Fruit fly (Drosophila melanogaster) whole organism, prepupa: ENCODE measurements around the gene Hsp67Bc.
A peak's percentile ranks its signal among the peaks of the same experiment; 100 is the strongest.

Experiments
- Blimp-1 ChIP-seq: fragments of 200-800 bp; sonication (Bioruptor generic); optimal IDR thresholded peaks from 3 replicates; lab custom pipeline; 2017; ENCODE audit warnings: missing biosample characterization, missing genetic modification characterization, mild to moderate bottlenecking, moderate library complexity, missing genetic modification reagents
- CG10669 ChIP-seq: fragments of 200-800 bp; sonication (Bioruptor generic); optimal IDR thresholded peaks from 3 replicates; lab custom pipeline; 2018; ENCODE audit warnings: missing biosample characterization, mild to moderate bottlenecking, missing genetic modification characterization, moderate library complexity
- CG11294 ChIP-seq: fragments of 200-800 bp; sonication (Bioruptor generic); IDR thresholded peaks from 2 replicates; pipeline ENCODE4 v1.3.6; 2022; ENCODE audit warnings: missing biosample characterization, missing genetic modification characterization
- CG15336 ChIP-seq: fragments of 200-800 bp; sonication (Bioruptor generic); IDR thresholded peaks from 2 replicates; pipeline ENCODE4 v1.3.6; 2022; ENCODE audit warnings: missing biosample characterization, missing genetic modification characterization
- CG1621 ChIP-seq: fragments of 200-800 bp; sonication (Bioruptor generic); optimal IDR thresholded peaks from 3 replicates; lab custom pipeline; 2018; ENCODE audit warnings: missing biosample characterization, mild to moderate bottlenecking, missing genetic modification characterization
- CG16779 ChIP-seq: fragments of 200-800 bp; sonication (Bioruptor generic); optimal IDR thresholded peaks from 3 replicates; lab custom pipeline; 2017; ENCODE audit warnings: missing biosample characterization, mild to moderate bottlenecking, missing genetic modification characterization
- CG3919 ChIP-seq: fragments of 200-800 bp; sonication (Bioruptor generic); optimal IDR thresholded peaks from 3 replicates; lab custom pipeline; 2016; ENCODE audit warnings: missing biosample characterization, missing genetic modification characterization
- CG4318 ChIP-seq: fragments of 200-800 bp; sonication (Bioruptor generic); optimal IDR thresholded peaks from 3 replicates; lab custom pipeline; 2017; ENCODE audit warnings: missing biosample characterization, mild to moderate bottlenecking, missing genetic modification characterization
- CG6163 ChIP-seq: fragments of 200-800 bp; sonication (Bioruptor generic); IDR thresholded peaks from 3 replicates; pipeline ENCODE4 v1.3.6; 2022; ENCODE audit warnings: missing biosample characterization, missing genetic modification characterization
- CG6276 ChIP-seq: fragments of 200-800 bp; sonication (Bioruptor generic); optimal IDR thresholded peaks from 2 replicates; lab custom pipeline; 2017; ENCODE audit warnings: missing biosample characterization, mild to moderate bottlenecking, missing genetic modification characterization
- CG6808 ChIP-seq: fragments of 200-800 bp; sonication (Bioruptor generic); optimal IDR thresholded peaks from 3 replicates; lab custom pipeline; 2017; ENCODE audit warnings: missing biosample characterization, missing genetic modification characterization, mild to moderate bottlenecking, moderate library complexity, missing genetic modification reagents
- CG6854 ChIP-seq: fragments of 200-800 bp; sonication (Bioruptor generic); optimal IDR thresholded peaks from 2 replicates; lab custom pipeline; 2017; ENCODE audit warnings: missing biosample characterization, mild to moderate bottlenecking, missing genetic modification characterization
- CG7368 ChIP-seq: fragments of 200-800 bp; sonication (Bioruptor generic); optimal IDR thresholded peaks from 3 replicates; lab custom pipeline; 2016; ENCODE audit warnings: missing biosample characterization, missing genetic modification characterization
- CG8119 ChIP-seq: fragments of 200-800 bp; sonication (Bioruptor generic); IDR thresholded peaks from 3 replicates; pipeline ENCODE4 v1.3.6; 2022; ENCODE audit warnings: missing biosample characterization, missing genetic modification characterization
- CG8319 ChIP-seq: fragments of 200-800 bp; sonication (Bioruptor generic); optimal IDR thresholded peaks from 3 replicates; lab custom pipeline; 2016; ENCODE audit warnings: missing biosample characterization, missing genetic modification characterization
- CG8632 ChIP-seq: fragments of 200-800 bp; sonication (Bioruptor generic); optimal IDR thresholded peaks from 3 replicates; lab custom pipeline; 2016; ENCODE audit warnings: missing biosample characterization, missing genetic modification characterization
- CG9139 ChIP-seq: fragments of 200-800 bp; sonication (Bioruptor generic); optimal IDR thresholded peaks from 3 replicates; lab custom pipeline; 2017; ENCODE audit warnings: missing biosample characterization, mild to moderate bottlenecking, missing genetic modification characterization
- Eip75B ChIP-seq: fragments of 200-800 bp; sonication (Bioruptor generic); optimal IDR thresholded peaks from 3 replicates; lab custom pipeline; 2016; ENCODE audit warnings: missing biosample characterization, missing genetic modification characterization
- Eip78C ChIP-seq: fragments of 200-800 bp; sonication (Bioruptor generic); peaks from one replicate; lab custom pipeline; 2016; ENCODE audit warnings: missing biosample characterization, missing genetic modification characterization
- Eip93F ChIP-seq: fragments of 200-800 bp; sonication (Bioruptor generic); optimal IDR thresholded peaks from 2 replicates; lab custom pipeline; 2016; ENCODE audit warnings: missing biosample characterization, mild to moderate bottlenecking, missing genetic modification characterization
- Ets21C ChIP-seq: fragments of 200-800 bp; sonication (Bioruptor generic); optimal IDR thresholded peaks from 3 replicates; lab custom pipeline; 2016; ENCODE audit warnings: missing biosample characterization, missing genetic modification characterization
- Ets96B ChIP-seq: fragments of 200-800 bp; optimal IDR thresholded peaks from 2 replicates; lab custom pipeline; 2019; ENCODE audit warnings: missing biosample characterization, mild to moderate bottlenecking, missing genetic modification characterization, moderate library complexity
- Gug ChIP-seq: fragments of 200-800 bp; sonication (Bioruptor generic); IDR thresholded peaks from 2 replicates; pipeline ENCODE4 v1.3.6; 2022; ENCODE audit warnings: missing biosample characterization, missing genetic modification characterization
- Hr39 ChIP-seq: fragments of 200-800 bp; sonication (Bioruptor generic); optimal IDR thresholded peaks from 2 replicates; lab custom pipeline; 2016; ENCODE audit warnings: missing biosample characterization, missing genetic modification characterization
- Hr4 ChIP-seq: fragments of 200-800 bp; sonication (Bioruptor generic); optimal IDR thresholded peaks from 3 replicates; lab custom pipeline; 2016; ENCODE audit warnings: missing biosample characterization, missing genetic modification characterization
- Lpt ChIP-seq: fragments of 200-800 bp; sonication (Bioruptor generic); optimal IDR thresholded peaks from 3 replicates; lab custom pipeline; 2016; ENCODE audit warnings: missing biosample characterization, missing genetic modification characterization
- Met ChIP-seq: fragments of 200-800 bp; sonication (Bioruptor generic); optimal IDR thresholded peaks from 3 replicates; lab custom pipeline; 2016; ENCODE audit warnings: missing biosample characterization, missing genetic modification characterization
- OdsH ChIP-seq: fragments of 200-800 bp; sonication (Bioruptor generic); optimal IDR thresholded peaks from 3 replicates; lab custom pipeline; 2016; ENCODE audit warnings: missing biosample characterization, missing genetic modification characterization
- Smox ChIP-seq: fragments of 200-800 bp; sonication (Bioruptor generic); optimal IDR thresholded peaks from 3 replicates; lab custom pipeline; 2016; ENCODE audit warnings: missing biosample characterization, missing genetic modification characterization
- Sox102F ChIP-seq: fragments of 200-800 bp; sonication (Bioruptor generic); optimal IDR thresholded peaks from 2 replicates; lab custom pipeline; 2016; ENCODE audit warnings: missing biosample characterization, mild to moderate bottlenecking, missing genetic modification characterization
- Sox14 ChIP-seq: fragments of 200-800 bp; sonication (Bioruptor generic); optimal IDR thresholded peaks from 3 replicates; lab custom pipeline; 2016; ENCODE audit warnings: missing biosample characterization, missing genetic modification characterization
- Sox15 ChIP-seq: fragments of 200-800 bp; sonication (Bioruptor generic); optimal IDR thresholded peaks from 3 replicates; lab custom pipeline; 2016; ENCODE audit warnings: missing biosample characterization, missing genetic modification characterization
- achi ChIP-seq: fragments of 200-800 bp; sonication (Bioruptor generic); optimal IDR thresholded peaks from 3 replicates; lab custom pipeline; 2016; ENCODE audit warnings: missing biosample characterization, missing genetic modification characterization
- dac ChIP-seq: fragments of 200-800 bp; sonication (Bioruptor generic); optimal IDR thresholded peaks from 2 replicates; lab custom pipeline; 2017; ENCODE audit warnings: missing biosample characterization, mild to moderate bottlenecking, missing genetic modification characterization
- dsx ChIP-seq: fragments of 200-800 bp; optimal IDR thresholded peaks from 3 replicates; lab custom pipeline; 2019; ENCODE audit warnings: missing biosample characterization, mild to moderate bottlenecking, missing genetic modification characterization, moderate library complexity; ENCODE audit not compliant: poor library complexity, severe bottlenecking
- eg ChIP-seq: fragments of 200-800 bp; sonication (Bioruptor generic); IDR thresholded peaks from 3 replicates; pipeline ENCODE4 v1.3.6; 2022; ENCODE audit warnings: missing biosample characterization, missing genetic modification characterization
- esn ChIP-seq: fragments of 200-800 bp; sonication (Bioruptor generic); optimal IDR thresholded peaks from 2 replicates; lab custom pipeline; 2016; ENCODE audit warnings: missing biosample characterization, mild to moderate bottlenecking, missing genetic modification characterization, moderate library complexity
- fd59A ChIP-seq: fragments of 200-800 bp; sonication (Bioruptor generic); optimal IDR thresholded peaks from 2 replicates; lab custom pipeline; 2017; ENCODE audit warnings: missing biosample characterization, mild to moderate bottlenecking, missing genetic modification characterization, missing genetic modification reagents
- fkh ChIP-seq: fragments of 200-800 bp; sonication (Bioruptor generic); optimal IDR thresholded peaks from 3 replicates; lab custom pipeline; 2017; ENCODE audit warnings: missing biosample characterization, mild to moderate bottlenecking, missing genetic modification characterization, moderate library complexity
- pdm3 ChIP-seq: fragments of 200-800 bp; sonication (Bioruptor generic); optimal IDR thresholded peaks from 3 replicates; lab custom pipeline; 2016; ENCODE audit warnings: missing biosample characterization, missing genetic modification characterization
- salr ChIP-seq, 2 experiments: fragments of 200-800 bp; sonication (Bioruptor generic); optimal IDR thresholded peaks; 3 replicates each; lab custom pipeline; 2016 to 2018; ENCODE audit warnings: missing biosample characterization in 2 of 2, missing genetic modification characterization in 2 of 2, mild to moderate bottlenecking in 1 of 2
- spab ChIP-seq: fragments of 200-800 bp; sonication (Bioruptor generic); optimal IDR thresholded peaks from 2 replicates; lab custom pipeline; 2017; ENCODE audit warnings: missing biosample characterization, mild to moderate bottlenecking, missing genetic modification characterization, missing genetic modification reagents
- ss ChIP-seq, 2 experiments: fragments of 200-800 bp; sonication (Bioruptor generic); optimal IDR thresholded peaks; 2 replicates in 1 of 2; 3 replicates in 1 of 2; lab custom pipeline; 2017 to 2018; ENCODE audit warnings: mild to moderate bottlenecking in 2 of 2, missing biosample characterization in 2 of 2, missing genetic modification characterization in 2 of 2, moderate library complexity in 1 of 2
- svp ChIP-seq: fragments of 200-800 bp; sonication (Bioruptor generic); peaks from one replicate; lab custom pipeline; 2016; ENCODE audit warnings: missing biosample characterization, missing genetic modification characterization
- vri ChIP-seq: fragments of 200-800 bp; sonication (Bioruptor generic); optimal IDR thresholded peaks from 3 replicates; lab custom pipeline; 2016; ENCODE audit warnings: missing biosample characterization, mild to moderate bottlenecking, missing genetic modification characterization

Hsp67Bc gene

dm6 chr3L:9340839-9341238, 31.5 kb downstream of the Hsp67Bc start:
- TF ChIP-seq fkh (GFP tag; lab: Kevin White, UChicago) (peak; percentile 34), svp (GFP tag; lab: Kevin White, UChicago) (peak; percentile 21), Sox14 (GFP tag; lab: Kevin White, UChicago) (peak; percentile 22), Met (GFP tag; lab: Kevin White, UChicago) (no peak)

dm6 chr3L:9340232-9340631, 32.1 kb downstream of the Hsp67Bc start:
- TF ChIP-seq CG8119: no peak
- TF ChIP-seq Smox (GFP tag; lab: Kevin White, UChicago): no peak
- no peak for TF ChIP-seq CG11294 (GFP tag; lab: Robert Waterston, UW)
- peak; percentile 28 for TF ChIP-seq Sox102F (GFP tag; lab: Kevin White, UChicago)
- peak; percentile 51 for TF ChIP-seq CG6854
- no peak for TF ChIP-seq CG8632
- peak; percentile 61; the same call in 2 of the 3 replicates for TF ChIP-seq CG6163 (GFP tag; lab: Robert Waterston, UW)
- no peak for TF ChIP-seq spab (GFP tag; lab: Kevin White, UChicago)
- no peak for TF ChIP-seq CG10669
- TF ChIP-seq Hr4 (GFP tag; lab: Kevin White, UChicago): no peak
- peak; percentile 0 for TF ChIP-seq achi (GFP tag; lab: Kevin White, UChicago)
- TF ChIP-seq eg: peak; percentile 37; the same call in 1 of the 3 replicates
- TF ChIP-seq CG9139 (GFP tag; lab: Kevin White, UChicago): peak; percentile 9
- no peak for TF ChIP-seq OdsH (GFP tag; lab: Kevin White, UChicago)
- peak; percentile 78 for TF ChIP-seq svp (GFP tag; lab: Kevin White, UChicago)
- peak; percentile 60 for TF ChIP-seq Eip78C
- no peak for TF ChIP-seq esn (GFP tag; lab: Kevin White, UChicago)
- TF ChIP-seq dsx (GFP tag; lab: Kevin White, UChicago): no peak
- TF ChIP-seq CG8319: no peak
- no peak for TF ChIP-seq Eip93F (GFP tag; lab: Kevin White, UChicago)
- TF ChIP-seq CG6276 (GFP tag; lab: Kevin White, UChicago): peak; percentile 6
- TF ChIP-seq Lpt (GFP tag; lab: Kevin White, UChicago): no peak
- no peak for TF ChIP-seq Eip75B (GFP tag; lab: Kevin White, UChicago)
- TF ChIP-seq Ets21C (GFP tag; lab: Kevin White, UChicago): no peak
- no peak for TF ChIP-seq dac

dm6 chr3L:9339021-9339420, 33.3 kb downstream of the Hsp67Bc start:
- TF ChIP-seq CG7368 (GFP tag; lab: Kevin White, UChicago) (no peak), CG6808 (no peak), Sox14 (GFP tag; lab: Kevin White, UChicago) (peak; percentile 3), pdm3 (GFP tag; lab: Kevin White, UChicago) (peak; percentile 45), achi (GFP tag; lab: Kevin White, UChicago) (no peak), Blimp-1 (GFP tag; lab: Kevin White, UChicago) (no peak), eg (no peak), Gug (GFP tag; lab: Robert Waterston, UW) (peak; percentile 12; the same call in 1 of the 2 replicates), CG6854 (no peak), esn (GFP tag; lab: Kevin White, UChicago) (no peak), CG16779 (no peak), CG10669 (no peak), Hr39 (GFP tag; lab: Kevin White, UChicago) (no peak), OdsH (GFP tag; lab: Kevin White, UChicago) (peak; percentile 19), CG8319 (no peak), CG4318 (GFP tag; lab: Kevin White, UChicago) (no peak), fd59A (no peak), CG8119 (peak; percentile 21; the same call in 1 of the 3 replicates), dac (no peak), CG8632 (no peak), ss (GFP tag; optimal IDR thresholded peaks at IDR 0.05; lab: Kevin White, UChicago) (no peak), CG6163 (GFP tag; lab: Robert Waterston, UW) (no peak), Smox (GFP tag; lab: Kevin White, UChicago) (no peak), vri (GFP tag; lab: Kevin White, UChicago) (no peak), Ets21C (GFP tag; lab: Kevin White, UChicago) (no peak), Sox15 (peak; percentile 7), CG3919 (no peak), CG1621 (no peak), Ets96B (tag; lab: Kevin White, UChicago) (no peak), svp (GFP tag; lab: Kevin White, UChicago) (peak; percentile 69), CG15336 (GFP tag; lab: Robert Waterston, UW) (no peak), CG9139 (GFP tag; lab: Kevin White, UChicago) (no peak), spab (GFP tag; lab: Kevin White, UChicago) (no peak), salr (GFP tag; optimal IDR thresholded peaks at IDR 0.05; lab: Kevin White, UChicago) (no peak), fkh (GFP tag; lab: Kevin White, UChicago) (no peak), Met (GFP tag; lab: Kevin White, UChicago) (no peak)
